Worm (Caenorhabditis elegans): ENCODE measurements around the gene sel-5.

The sel-5 gene

DNA sequence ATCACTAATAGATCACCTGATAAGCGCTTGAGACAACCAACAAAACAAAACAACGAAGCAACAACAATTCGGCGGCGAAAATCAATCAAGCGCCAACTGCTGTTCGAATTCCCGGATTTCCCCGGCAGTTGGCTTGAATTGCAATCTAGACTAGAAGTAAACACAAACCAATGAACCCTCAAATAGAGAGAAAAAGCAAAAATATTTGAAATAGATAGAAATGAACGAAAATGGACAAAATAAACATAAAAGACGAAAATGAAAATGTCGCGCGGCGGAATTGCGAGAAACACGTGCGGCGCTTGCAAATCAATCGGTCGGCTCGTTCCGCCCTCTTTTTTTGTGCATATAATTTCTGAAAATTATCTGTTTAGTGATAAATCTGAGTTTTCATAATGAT is 9.8 kb downstream of the sel-5 start, which contains the start of gene idhg-1 (continued):
- TF ChIP-seq egl-43 (GFP tag; IDR thresholded peaks at IDR 0.05) (peak; percentile 64), snpc-4 (tag; optimal IDR thresholded peaks at IDR 0.05) (no peak), daf-8 (GFP tag; IDR thresholded peaks at IDR 0.05) (no peak), ceh-62 (tag; optimal IDR thresholded peaks at IDR 0.05) (no peak), ctbp-1 (GFP tag; IDR thresholded peaks at IDR 0.05) (no peak), nhr-111 (GFP tag; optimal IDR thresholded peaks at IDR 0.05) (no peak), mep-1 (tag; optimal IDR thresholded peaks at IDR 0.05) (peak; percentile 77), T26A8.4 (GFP tag; IDR thresholded peaks at IDR 0.05) (peak; percentile 76; the same call in 1 of the 2 replicates), lin-39 (tag; optimal IDR thresholded peaks at IDR 0.05) (no peak), spr-3 (GFP tag; optimal IDR thresholded peaks at IDR 0.05) (no peak), cey-2 (tag; optimal IDR thresholded peaks at IDR 0.05; ENCODE audit: borderline replicate concordance, insufficient read depth) (no peak), spr-1 (tag; optimal IDR thresholded peaks at IDR 0.05) (no peak), nhr-102 (tag; optimal IDR thresholded peaks at IDR 0.05) (peak; percentile 47), daf-19 (GFP tag; conservative IDR thresholded peaks at IDR 0.05) (no peak), dmd-9 (GFP tag; IDR thresholded peaks at IDR 0.05) (no peak), nhr-77 (tag; optimal IDR thresholded peaks at IDR 0.05) (peak; percentile 4), ceh-44 (GFP tag; IDR thresholded peaks at IDR 0.05) (no peak), arid-1 (GFP tag; conservative IDR thresholded peaks at IDR 0.05) (peak; percentile 81), attf-4 (tag; optimal IDR thresholded peaks at IDR 0.05) (no peak), lin-15B (tag; optimal IDR thresholded peaks at IDR 0.05) (no peak), ceh-20 (GFP tag; IDR thresholded peaks at IDR 0.05) (peak; percentile 36; the same call in 1 of the 2 replicates), hlh-11 (tag; optimal IDR thresholded peaks at IDR 0.05) (peak; percentile 57), lir-3 (tag; optimal IDR thresholded peaks at IDR 0.05) (no peak), ZK546.5 (tag; optimal IDR thresholded peaks at IDR 0.05) (no peak), madf-9 (GFP tag; conservative IDR thresholded peaks at IDR 0.05) (no peak), gei-8 (GFP tag; optimal IDR thresholded peaks at IDR 0.05) (no peak), nhr-48 (tag; optimal IDR thresholded peaks at IDR 0.05) (peak; percentile 31), D1046.2 (GFP tag; IDR thresholded peaks at IDR 0.05) (no peak), Y5F2A.4 (GFP tag; optimal IDR thresholded peaks at IDR 0.05) (no peak), nhr-25 (tag; optimal IDR thresholded peaks at IDR 0.05; ENCODE audit: borderline replicate concordance, insufficient read depth) (no peak), daf-12 (tag; optimal IDR thresholded peaks at IDR 0.05) (no peak), hif-1 (tag; optimal IDR thresholded peaks at IDR 0.05) (peak in 1 of 2 experiments; percentile 63), set-16 (GFP tag; IDR thresholded peaks at IDR 0.05) (no peak), Y105C5A.15 (GFP tag; IDR thresholded peaks at IDR 0.05) (no peak), lsy-2 (tag; optimal IDR thresholded peaks at IDR 0.05) (peak in 1 of 2 experiments; percentile 72), madf-5 (GFP tag; IDR thresholded peaks at IDR 0.05) (no peak), ceh-28 (tag; optimal IDR thresholded peaks at IDR 0.05) (no peak), ZK337.2 (GFP tag; IDR thresholded peaks at IDR 0.05) (no peak), dve-1 (tag; optimal IDR thresholded peaks at IDR 0.05; ENCODE audit: insufficient read depth) (peak; percentile 78), mdt-29 (GFP tag; IDR thresholded peaks at IDR 0.05) (no peak), ztf-11 (tag; optimal IDR thresholded peaks at IDR 0.05) (no peak), unc-62 (GFP tag; optimal IDR thresholded peaks at IDR 0.05 in 1 of 2) (peak in 1 of 2 experiments; percentile 44), unc-62 (tag; optimal IDR thresholded peaks at IDR 0.05) (no peak), unc-130 (GFP tag; optimal IDR thresholded peaks at IDR 0.05) (peak; percentile 88), dmd-8 (GFP tag; IDR thresholded peaks at IDR 0.05) (no peak), dpl-1 (GFP tag; optimal IDR thresholded peaks at IDR 0.05) (peak; percentile 60), zfp-3 (GFP tag; conservative IDR thresholded peaks at IDR 0.05) (0 out of 2 replicates have a peak, but pooled peaks have one; percentile 20), zfp-2 (tag; optimal IDR thresholded peaks at IDR 0.05) (no peak), zag-1 (tag; optimal IDR thresholded peaks at IDR 0.05) (no peak), zip-11 (GFP tag; IDR thresholded peaks at IDR 0.05) (no peak), lim-7 (GFP tag; IDR thresholded peaks at IDR 0.05) (0 out of 2 replicates have a peak, but pooled peaks have one; percentile 51)
